Worm (Caenorhabditis elegans) whole organism, late embryonic: ENCODE measurements around the gene tpp-2.
A peak's percentile ranks its signal among the peaks of the same experiment; 100 is the strongest.

ENCODE experiments used
- C08G9.2 ChIP-seq: sonication (generic microtip); optimal IDR thresholded peaks from 2 replicates; lab custom pipeline; 2016; ENCODE audit warnings: mild to moderate bottlenecking, missing genetic modification characterization, moderate library complexity, missing compliant biosample characterization
- C38D4.7 ChIP-seq: fragments of 200-800 bp; sonication (Bioruptor generic); optimal IDR thresholded peaks from 2 replicates; lab custom pipeline; 2018; ENCODE audit warnings: mild to moderate bottlenecking, missing genetic modification characterization, moderate library complexity, missing compliant biosample characterization
- F13H6.1 ChIP-seq: sonication (generic microtip); optimal IDR thresholded peaks from 2 replicates; lab custom pipeline; 2016; ENCODE audit warnings: missing genetic modification characterization, missing compliant biosample characterization
- K02D7.2 ChIP-seq: sonication (generic microtip); optimal IDR thresholded peaks from 2 replicates; lab custom pipeline; 2017; ENCODE audit warnings: mild to moderate bottlenecking, missing genetic modification characterization, missing compliant biosample characterization
- K09A11.1 ChIP-seq: sonication (generic microtip); optimal IDR thresholded peaks from 2 replicates; lab custom pipeline; 2017; ENCODE audit warnings: antibody characterized with exemption, mild to moderate bottlenecking, missing genetic modification characterization, missing compliant biosample characterization; ENCODE audit not compliant: insufficient read depth
- T23F11.4 ChIP-seq: fragments of 200-800 bp; sonication (Bioruptor generic); optimal IDR thresholded peaks from 2 replicates; lab custom pipeline; 2018; ENCODE audit warnings: mild to moderate bottlenecking, missing genetic modification characterization, missing compliant biosample characterization
- Y22D7AL.16 ChIP-seq: sonication (generic microtip); optimal IDR thresholded peaks from 2 replicates; lab custom pipeline; 2016; ENCODE audit warnings: missing genetic modification characterization, missing compliant biosample characterization
- ahr-1 ChIP-seq: sonication (generic microtip); optimal IDR thresholded peaks from 2 replicates; lab custom pipeline; 2016; ENCODE audit warnings: missing genetic modification characterization, missing compliant biosample characterization
- ama-1 ChIP-seq: fragments of 150-350 bp; optimal IDR thresholded peaks from 2 replicates; lab custom pipeline; 2014
- ceh-14 ChIP-seq: sonication (generic microtip); optimal IDR thresholded peaks from 2 replicates; lab custom pipeline; 2016; ENCODE audit warnings: missing genotype, missing genetic modification characterization, missing compliant biosample characterization
- ceh-18 ChIP-seq: sonication (generic microtip); optimal IDR thresholded peaks from 2 replicates; lab custom pipeline; 2016; ENCODE audit warnings: missing genetic modification characterization, missing compliant biosample characterization
- ceh-19 ChIP-seq: fragments of 200-800 bp; sonication (Bioruptor generic); optimal IDR thresholded peaks from 2 replicates; lab custom pipeline; 2018; ENCODE audit warnings: mild to moderate bottlenecking, missing genetic modification characterization, missing compliant biosample characterization
- ceh-24 ChIP-seq: sonication (generic microtip); optimal IDR thresholded peaks from 2 replicates; lab custom pipeline; 2016; ENCODE audit warnings: mild to moderate bottlenecking, missing genetic modification characterization, missing compliant biosample characterization
- ceh-30 ChIP-seq: fragments of 150-350 bp; optimal IDR thresholded peaks from 2 replicates; lab custom pipeline; 2014; ENCODE audit warnings: missing biosample characterization, missing genetic modification characterization
- ceh-34 ChIP-seq: sonication (generic microtip); optimal IDR thresholded peaks from 2 replicates; lab custom pipeline; 2016; ENCODE audit warnings: mild to moderate bottlenecking, missing genetic modification characterization, missing compliant biosample characterization
- che-1 ChIP-seq: sonication (generic microtip); optimal IDR thresholded peaks from 2 replicates; lab custom pipeline; 2016; ENCODE audit warnings: mild to moderate bottlenecking, missing genetic modification characterization, missing compliant biosample characterization
- dmd-4 ChIP-seq: sonication (generic microtip); optimal IDR thresholded peaks from 2 replicates; lab custom pipeline; 2016; ENCODE audit warnings: borderline replicate concordance, missing genetic modification characterization, missing compliant biosample characterization
- dve-1 ChIP-seq: sonication (generic microtip); optimal IDR thresholded peaks from 2 replicates; lab custom pipeline; 2017; ENCODE audit warnings: antibody characterized with exemption, mild to moderate bottlenecking, missing genetic modification characterization, missing compliant biosample characterization
- elt-2 ChIP-seq: sonication (generic microtip); optimal IDR thresholded peaks from 2 replicates; lab custom pipeline; 2016; ENCODE audit warnings: missing genetic modification reagents, missing genetic modification characterization, missing compliant biosample characterization
- elt-4 ChIP-seq: sonication (generic microtip); optimal IDR thresholded peaks from 2 replicates; lab custom pipeline; 2016; ENCODE audit warnings: missing genetic modification characterization, missing compliant biosample characterization
- eyg-1 ChIP-seq: sonication (generic microtip); optimal IDR thresholded peaks from 2 replicates; lab custom pipeline; 2016; ENCODE audit warnings: missing genotype, missing genetic modification characterization, missing compliant biosample characterization
- fax-1 ChIP-seq: sonication (generic microtip); optimal IDR thresholded peaks from 2 replicates; lab custom pipeline; 2016; ENCODE audit warnings: missing genotype, missing genetic modification characterization, missing compliant biosample characterization
- fkh-10 ChIP-seq: fragments of 150-350 bp; optimal IDR thresholded peaks from 2 replicates; lab custom pipeline; 2014; ENCODE audit warnings: missing biosample characterization, missing genetic modification reagents, missing genetic modification characterization
- fkh-6 ChIP-seq: sonication (generic microtip); optimal IDR thresholded peaks from 2 replicates; lab custom pipeline; 2016; ENCODE audit warnings: missing genetic modification characterization, missing compliant biosample characterization
- gmeb-2 ChIP-seq: sonication (generic microtip); optimal IDR thresholded peaks from 2 replicates; lab custom pipeline; 2016; ENCODE audit warnings: missing genetic modification characterization, inconsistent platforms, missing compliant biosample characterization
- hlh-13 ChIP-seq: fragments of 200-800 bp; sonication (Bioruptor generic); optimal IDR thresholded peaks from 2 replicates; lab custom pipeline; 2018; ENCODE audit warnings: mild to moderate bottlenecking, missing genetic modification characterization, missing compliant biosample characterization
- hlh-15 ChIP-seq: sonication (generic microtip); optimal IDR thresholded peaks from 2 replicates; lab custom pipeline; 2016; ENCODE audit warnings: missing genetic modification characterization, missing compliant biosample characterization
- hlh-30 ChIP-seq: sonication (generic microtip); optimal IDR thresholded peaks from 2 replicates; lab custom pipeline; 2017; ENCODE audit warnings: antibody characterized with exemption, missing genetic modification characterization, missing compliant biosample characterization; ENCODE audit not compliant: insufficient read depth
- lim-6 ChIP-seq: sonication (generic microtip); optimal IDR thresholded peaks from 2 replicates; lab custom pipeline; 2016; ENCODE audit warnings: missing genetic modification characterization, missing compliant biosample characterization
- madf-2 ChIP-seq: sonication (generic microtip); optimal IDR thresholded peaks from 2 replicates; lab custom pipeline; 2017; ENCODE audit warnings: missing genetic modification characterization, missing compliant biosample characterization
- nhr-11 ChIP-seq: fragments of 150-350 bp; optimal IDR thresholded peaks from 2 replicates; lab custom pipeline; 2014; ENCODE audit warnings: missing biosample characterization, missing genetic modification characterization
- odd-2 ChIP-seq: sonication (generic microtip); optimal IDR thresholded peaks from 2 replicates; lab custom pipeline; 2017; ENCODE audit warnings: antibody characterized with exemption, mild to moderate bottlenecking, missing genetic modification characterization, missing compliant biosample characterization
- pag-3 ChIP-seq: sonication (generic microtip); optimal IDR thresholded peaks from 2 replicates; lab custom pipeline; 2016; ENCODE audit warnings: missing compliant biosample characterization, missing genetic modification characterization, borderline replicate concordance
- pat-9 ChIP-seq: fragments of 200-800 bp; sonication (Bioruptor generic); optimal IDR thresholded peaks from 2 replicates; lab custom pipeline; 2018; ENCODE audit warnings: mild to moderate bottlenecking, missing genetic modification characterization, moderate library complexity, missing compliant biosample characterization
- pax-1 ChIP-seq: fragments of 150-350 bp; optimal IDR thresholded peaks from 2 replicates; lab custom pipeline; 2014; ENCODE audit warnings: missing biosample characterization, missing genetic modification characterization
- pha-2 ChIP-seq: sonication (generic microtip); optimal IDR thresholded peaks from 2 replicates; lab custom pipeline; 2017; ENCODE audit warnings: mild to moderate bottlenecking, missing genetic modification characterization, missing compliant biosample characterization
- pha-4 ChIP-seq: fragments of 150-350 bp; optimal IDR thresholded peaks from 2 replicates; lab custom pipeline; 2018; ENCODE audit warnings: missing biosample characterization, missing genetic modification reagents, missing genetic modification characterization
- pqm-1 ChIP-seq: sonication (generic microtip); optimal IDR thresholded peaks from 2 replicates; lab custom pipeline; 2016; ENCODE audit warnings: missing genetic modification characterization, missing compliant biosample characterization
- pros-1 ChIP-seq: fragments of 150-350 bp; optimal IDR thresholded peaks from 2 replicates; lab custom pipeline; 2014; ENCODE audit warnings: missing biosample characterization, missing genetic modification reagents, missing genetic modification characterization
- ref-2 ChIP-seq: sonication (generic microtip); optimal IDR thresholded peaks from 2 replicates; lab custom pipeline; 2016; ENCODE audit warnings: missing genetic modification characterization, missing compliant biosample characterization
- rnt-1 ChIP-seq: sonication (generic microtip); optimal IDR thresholded peaks from 2 replicates; lab custom pipeline; 2016; ENCODE audit warnings: missing genetic modification characterization, missing compliant biosample characterization
- sox-4 ChIP-seq: sonication (generic microtip); optimal IDR thresholded peaks from 2 replicates; lab custom pipeline; 2017; ENCODE audit warnings: mild to moderate bottlenecking, missing genetic modification characterization, inconsistent platforms, missing compliant biosample characterization
- tbx-7 ChIP-seq: sonication (generic microtip); optimal IDR thresholded peaks from 2 replicates; lab custom pipeline; 2016; ENCODE audit warnings: missing genotype, missing genetic modification characterization, missing compliant biosample characterization
- unc-42 ChIP-seq: sonication (generic microtip); optimal IDR thresholded peaks from 2 replicates; lab custom pipeline; 2016; ENCODE audit warnings: missing genotype, missing genetic modification characterization, missing compliant biosample characterization
- unc-86 ChIP-seq: sonication (generic microtip); optimal IDR thresholded peaks from 2 replicates; lab custom pipeline; 2016; ENCODE audit warnings: missing genetic modification characterization, missing compliant biosample characterization
- ztf-16 ChIP-seq: sonication (generic microtip); optimal IDR thresholded peaks from 2 replicates; lab custom pipeline; 2017; ENCODE audit warnings: missing genetic modification characterization, missing compliant biosample characterization

Gene tpp-2

DNA sequence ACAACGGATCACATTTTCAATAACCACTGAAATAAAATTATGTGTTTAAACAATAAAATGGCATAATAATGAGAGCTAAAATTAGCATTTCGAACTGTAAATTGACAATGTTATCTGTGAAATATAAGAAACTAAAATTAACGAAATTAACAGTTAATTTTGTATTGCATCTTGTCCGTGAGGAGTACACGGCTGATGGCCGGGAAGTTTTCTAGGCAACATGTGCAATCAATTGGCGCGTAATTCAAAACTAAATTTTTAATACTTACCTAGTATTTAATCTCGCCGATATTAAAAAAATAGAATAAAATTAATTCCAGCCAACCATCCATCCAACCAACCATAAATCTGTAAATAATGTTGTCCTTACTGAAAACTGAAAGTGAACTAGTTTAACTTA is 35.9 kb downstream of the tpp-2 start (continued):
- TF ChIP-seq lim-6 (tag; lab: Kevin White, UChicago) (peak; percentile 38), C38D4.7 (no peak), fkh-10 (GFP tag; lab: Kevin White, UChicago) (no peak), eyg-1 (tag; lab: Kevin White, UChicago) (peak; percentile 6), ref-2 (tag; lab: Kevin White, UChicago) (peak; percentile 72), fkh-6 (tag; lab: Kevin White, UChicago) (peak; percentile 22), ceh-18 (tag; lab: Kevin White, UChicago) (peak; percentile 10), pros-1 (tag; lab: Kevin White, UChicago) (no peak), unc-86 (tag; lab: Kevin White, UChicago) (no peak), C08G9.2 (peak; percentile 94), gmeb-2 (tag; lab: Kevin White, UChicago) (no peak), T23F11.4 (no peak), ceh-34 (tag; lab: Kevin White, UChicago) (peak; percentile 43), pqm-1 (tag; lab: Kevin White, UChicago) (peak; percentile 32), ceh-14 (tag; lab: Kevin White, UChicago) (peak; percentile 60), ahr-1 (tag; lab: Kevin White, UChicago) (peak; percentile 30), sox-4 (tag; lab: Kevin White, UChicago) (no peak), pha-4 (no peak), pat-9 (tag; lab: Kevin White, UChicago) (no peak), K02D7.2 (tag; lab: Kevin White, UChicago) (no peak), ceh-24 (tag; lab: Kevin White, UChicago) (no peak), rnt-1 (peak; percentile 56), hlh-13 (GFP tag; lab: Kevin White, UChicago) (no peak), unc-42 (tag; lab: Kevin White, UChicago) (peak; percentile 70), hlh-15 (tag; lab: Kevin White, UChicago) (no peak), odd-2 (tag; lab: Kevin White, UChicago) (no peak), ztf-16 (tag; lab: Kevin White, UChicago) (no peak), nhr-11 (no peak), pag-3 (tag; lab: Kevin White, UChicago) (no peak), K09A11.1 (tag; lab: Kevin White, UChicago) (no peak), hlh-30 (tag; lab: Kevin White, UChicago) (no peak), ceh-30 (tag; lab: Kevin White, UChicago) (no peak), ama-1 (lab: Kevin White, UChicago) (no peak), ceh-19 (GFP tag; lab: Kevin White, UChicago) (no peak), che-1 (tag; lab: Kevin White, UChicago) (no peak), pha-2 (no peak), fax-1 (peak; percentile 63), madf-2 (tag; lab: Kevin White, UChicago) (no peak), pax-1 (tag; lab: Kevin White, UChicago) (no peak), tbx-7 (tag; lab: Kevin White, UChicago) (peak; percentile 95), F13H6.1 (peak; percentile 24), dve-1 (tag; lab: Kevin White, UChicago) (no peak), Y22D7AL.16 (tag; lab: Kevin White, UChicago) (no peak), elt-4 (tag; lab: Kevin White, UChicago) (no peak)

DNA sequence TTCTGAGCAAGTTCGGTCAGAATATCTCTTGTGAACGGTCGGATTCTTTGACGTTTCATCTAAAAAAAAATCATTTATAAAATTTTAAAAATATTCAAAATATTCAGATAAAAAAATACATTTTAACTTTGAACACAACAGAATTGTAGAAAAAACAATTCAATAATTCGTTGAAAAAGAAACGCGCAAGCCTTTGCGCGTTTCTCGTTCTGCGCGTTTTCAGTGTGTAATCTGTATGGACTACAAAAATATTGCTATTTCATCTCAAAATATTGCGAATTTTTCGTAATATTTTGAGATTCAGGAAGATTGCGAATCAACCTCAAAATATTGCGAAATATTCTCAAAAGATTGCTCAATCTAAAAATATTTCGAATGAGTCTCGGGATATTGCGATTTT is 41.5 kb downstream of the tpp-2 start, which contains the start of gene R12C12.7:
R12C12.7 (minus strand) TSS at position 59 of the 400 bp plus-strand sequence.
- no peak for TF ChIP-seq gmeb-2 (tag; lab: Kevin White, UChicago)
- TF ChIP-seq F13H6.1 = no peak
- peak; percentile 37 for TF ChIP-seq elt-2
- no peak for TF ChIP-seq C38D4.7
- no peak for TF ChIP-seq hlh-13 (GFP tag; lab: Kevin White, UChicago)
- no peak for TF ChIP-seq dmd-4 (tag; lab: Kevin White, UChicago)
